Fruit fly (Drosophila melanogaster) whole organism, pupa: Measurements from ENCODE around the gene CG33521.

Source experiments
- CG10348 ChIP-seq: fragments of 200-800 bp; sonication (Bioruptor generic); IDR thresholded peaks from 2 replicates; pipeline ENCODE4 v1.3.6; 2022; ENCODE audit warnings: missing biosample characterization, missing genetic modification characterization
- CG12605 ChIP-seq: fragments of 200-800 bp; sonication (Bioruptor generic); IDR thresholded peaks from 2 replicates; pipeline ENCODE4 v1.3.6; 2022; ENCODE audit warnings: missing biosample characterization, missing genetic modification characterization
- CG14655 ChIP-seq: fragments of 200-800 bp; sonication (Bioruptor generic); optimal IDR thresholded peaks from 3 replicates; lab custom pipeline; 2017; ENCODE audit warnings: mild to moderate bottlenecking, missing biosample characterization, missing genetic modification reagents, missing genetic modification characterization
- CG17806 ChIP-seq: fragments of 200-800 bp; sonication (Bioruptor generic); optimal IDR thresholded peaks from 2 replicates; lab custom pipeline; 2018; ENCODE audit warnings: missing biosample characterization, mild to moderate bottlenecking, missing genetic modification characterization, moderate library complexity
- CG32121 ChIP-seq: fragments of 200-800 bp; sonication (Bioruptor generic); IDR thresholded peaks from 2 replicates; pipeline ENCODE4 v1.3.6; 2022; ENCODE audit warnings: missing biosample characterization, missing genetic modification characterization
- CG34367 ChIP-seq: fragments of 200-800 bp; sonication (Bioruptor generic); optimal IDR thresholded peaks from 2 replicates; lab custom pipeline; 2018; ENCODE audit warnings: missing biosample characterization, mild to moderate bottlenecking, missing genetic modification characterization
- CG8301 ChIP-seq: fragments of 200-800 bp; sonication (Bioruptor generic); optimal IDR thresholded peaks from 2 replicates; lab custom pipeline; 2018; ENCODE audit warnings: missing biosample characterization, mild to moderate bottlenecking, missing genetic modification characterization
- D1 ChIP-seq: fragments of 200-800 bp; sonication (Bioruptor generic); optimal IDR thresholded peaks from 2 replicates; lab custom pipeline; 2018; ENCODE audit warnings: missing biosample characterization, mild to moderate bottlenecking, missing genetic modification characterization, moderate library complexity
- EcR ChIP-seq: fragments of 200-800 bp; sonication (Bioruptor generic); optimal IDR thresholded peaks from 3 replicates; lab custom pipeline; 2019; ENCODE audit warnings: missing biosample characterization, missing genetic modification characterization, mild to moderate bottlenecking, moderate library complexity, missing genetic modification reagents
- Pif1A ChIP-seq: fragments of 200-800 bp; sonication (Bioruptor generic); optimal IDR thresholded peaks from 3 replicates; lab custom pipeline; 2016; ENCODE audit warnings: missing biosample characterization, missing genetic modification characterization
- Snoo ChIP-seq: fragments of 200-800 bp; sonication (Bioruptor generic); optimal IDR thresholded peaks from 3 replicates; lab custom pipeline; 2017; ENCODE audit warnings: missing biosample characterization, mild to moderate bottlenecking, missing genetic modification characterization, inconsistent platforms

The CG33521 gene

DNA sequence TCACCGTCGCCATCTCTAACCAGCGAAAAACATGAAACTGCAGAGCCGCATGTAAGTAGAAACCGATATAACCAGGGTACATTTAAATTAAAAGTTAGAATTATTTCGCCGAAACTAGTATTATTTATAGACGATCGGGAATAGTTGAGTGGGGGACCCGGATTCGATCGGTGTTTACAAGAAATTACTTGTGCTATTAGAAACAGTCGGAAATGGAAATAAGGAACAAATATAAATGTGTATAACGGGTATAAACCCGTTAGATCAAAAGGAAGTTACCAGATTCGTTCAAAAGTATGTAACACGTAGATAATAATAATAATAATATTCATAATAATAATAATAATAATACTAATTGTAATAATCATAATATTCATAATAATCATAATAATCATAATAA lies 49.2 kb downstream of the CG33521 start:
- no peak for TF ChIP-seq CG10348 (GFP tag; lab: Robert Waterston, UW)
- no peak for TF ChIP-seq CG8301
- TF ChIP-seq Pif1A (GFP tag; lab: Kevin White, UChicago) = no peak
- no peak for TF ChIP-seq CG12605 (GFP tag; lab: Robert Waterston, UW)
- no peak for TF ChIP-seq D1
- TF ChIP-seq CG17806 (tag; lab: Kevin White, UChicago) = no peak
- no peak for TF ChIP-seq CG32121
- TF ChIP-seq EcR (GFP tag; lab: Kevin White, UChicago) = no peak

DNA sequence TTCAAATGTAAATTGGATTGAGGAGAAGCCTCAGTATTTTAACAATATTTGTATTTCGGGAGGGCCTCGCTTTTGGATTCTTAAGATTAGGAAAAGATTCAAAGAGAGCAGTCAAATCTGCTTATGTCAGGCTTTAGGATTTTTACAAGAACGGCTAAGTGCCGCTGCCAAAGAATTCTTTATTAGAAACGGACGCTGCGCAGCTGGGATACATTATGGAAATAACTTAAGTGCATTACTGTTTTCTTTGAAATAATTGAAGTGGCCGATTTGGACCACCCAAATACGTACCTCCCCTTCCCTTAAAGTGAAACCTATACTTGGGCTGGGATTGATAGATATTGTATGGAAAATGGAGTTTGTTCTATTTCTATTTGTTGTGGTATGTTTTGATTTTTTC lies 52.7 kb downstream of the CG33521 start:
- TF ChIP-seq CG32121 = no peak
- TF ChIP-seq CG34367 (tag; lab: Kevin White, UChicago) = no peak
- no peak for TF ChIP-seq Snoo (tag; lab: Kevin White, UChicago)
- TF ChIP-seq D1 = no peak
- no peak for TF ChIP-seq CG14655 (GFP tag; lab: Kevin White, UChicago)
- TF ChIP-seq CG12605 (GFP tag; lab: Robert Waterston, UW) = no peak
